Worm (Caenorhabditis elegans) whole organism, L3 larva: ENCODE data around the gene nape-2.

Source experiments
- aly-2 ChIP-seq: fragments of 150-350 bp; optimal IDR thresholded peaks from 2 replicates; lab custom pipeline; 2014; ENCODE audit warnings: missing biosample characterization, missing genetic modification characterization
- fkh-10 ChIP-seq: sonication (generic microtip); optimal IDR thresholded peaks from 2 replicates; lab custom pipeline; 2017; ENCODE audit warnings: missing biosample characterization, missing genetic modification reagents, missing genetic modification characterization
- nhr-12 ChIP-seq: fragments of 150-350 bp; optimal IDR thresholded peaks from 2 replicates; lab custom pipeline; 2014; ENCODE audit warnings: missing biosample characterization, missing genetic modification characterization
- pha-4 ChIP-seq: fragments of 150-350 bp; optimal IDR thresholded peaks from 2 replicates; lab custom pipeline; 2014; ENCODE audit warnings: missing biosample characterization, missing genetic modification reagents, missing genetic modification characterization
- unc-62 ChIP-seq: fragments of 150-350 bp; sonication (generic microtip); optimal IDR thresholded peaks from 4 replicates; lab custom pipeline; 2014; ENCODE audit warnings: missing biosample characterization, missing genetic modification reagents, missing genetic modification characterization

DNA sequence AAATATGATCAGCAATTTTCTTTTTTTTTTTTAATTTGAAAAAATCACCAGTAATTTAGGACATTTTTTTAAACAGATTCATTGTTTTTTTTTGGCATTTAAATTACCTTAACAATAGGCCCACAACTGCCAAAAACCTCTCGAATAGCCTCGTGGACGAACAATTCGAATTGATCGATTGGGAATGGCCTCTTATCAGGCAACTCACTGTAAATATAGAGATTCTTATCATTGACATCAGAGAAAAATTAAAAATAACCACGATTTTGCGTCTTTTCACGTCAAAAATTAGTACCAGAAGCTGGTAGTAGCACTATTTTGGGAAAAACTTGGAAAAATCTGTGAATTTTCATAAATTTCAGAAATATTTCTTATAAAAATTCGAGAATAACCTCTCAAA, 16.8 kb downstream of the nape-2 start:
- TF ChIP-seq unc-62 (GFP tag; lab: Kevin White, UChicago) (no peak), fkh-10 (GFP tag; lab: Kevin White, UChicago) (no peak), nhr-12 (tag; lab: Kevin White, UChicago) (no peak), pha-4 (tag; lab: Kevin White, UChicago) (peak; percentile 15), aly-2 (tag; lab: Kevin White, UChicago) (no peak)
